Worm (Caenorhabditis elegans): ENCODE data around the gene nlf-1.

Gene nlf-1

DNA sequence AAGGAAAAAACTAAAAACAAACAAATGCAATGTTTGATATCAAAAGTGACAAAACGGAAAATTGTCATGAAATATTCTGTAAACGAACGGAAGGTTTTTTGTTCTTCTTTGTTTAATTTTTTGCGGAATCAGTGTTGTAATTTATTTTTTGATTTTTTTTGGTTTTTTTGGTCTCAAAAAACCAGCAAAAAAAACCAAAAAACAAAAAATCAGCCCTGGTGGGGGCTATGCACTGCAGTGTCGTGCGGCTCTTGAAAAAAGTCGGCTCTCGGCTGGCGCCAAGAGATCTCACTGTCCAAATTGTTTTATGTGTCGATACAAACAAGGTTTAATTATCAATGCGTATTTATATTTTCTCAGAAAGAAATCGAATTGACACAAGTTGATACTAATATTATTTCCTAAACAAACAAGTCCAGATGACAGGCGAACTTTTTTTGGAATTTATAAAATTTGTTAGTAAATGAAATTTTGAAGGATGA, 4.9 kb downstream of the nlf-1 start (continued):
- TF ChIP-seq C04F5.9 (tag; optimal IDR thresholded peaks at IDR 0.05) (peak; percentile 6), hpl-2 (GFP tag; optimal IDR thresholded peaks at IDR 0.05) (no peak), dpl-1 (GFP tag; optimal IDR thresholded peaks at IDR 0.05) (no peak), lin-14 (GFP tag; optimal IDR thresholded peaks at IDR 0.05) (no peak), ces-1 (GFP tag; optimal IDR thresholded peaks at IDR 0.05) (no peak), nhr-47 (tag; optimal IDR thresholded peaks at IDR 0.05) (peak; percentile 43), aly-2 (tag; optimal IDR thresholded peaks at IDR 0.05) (no peak), skn-1 (tag; optimal IDR thresholded peaks at IDR 0.05) (no peak), nhr-71 (tag; optimal IDR thresholded peaks at IDR 0.05) (peak; percentile 66), nhr-20 (tag; optimal IDR thresholded peaks at IDR 0.05) (peak; percentile 28), ama-1 (optimal IDR thresholded peaks at IDR 0.05) (peak; percentile 90), nhr-19 (GFP tag; conservative IDR thresholded peaks at IDR 0.05) (peak; percentile 48)

DNA sequence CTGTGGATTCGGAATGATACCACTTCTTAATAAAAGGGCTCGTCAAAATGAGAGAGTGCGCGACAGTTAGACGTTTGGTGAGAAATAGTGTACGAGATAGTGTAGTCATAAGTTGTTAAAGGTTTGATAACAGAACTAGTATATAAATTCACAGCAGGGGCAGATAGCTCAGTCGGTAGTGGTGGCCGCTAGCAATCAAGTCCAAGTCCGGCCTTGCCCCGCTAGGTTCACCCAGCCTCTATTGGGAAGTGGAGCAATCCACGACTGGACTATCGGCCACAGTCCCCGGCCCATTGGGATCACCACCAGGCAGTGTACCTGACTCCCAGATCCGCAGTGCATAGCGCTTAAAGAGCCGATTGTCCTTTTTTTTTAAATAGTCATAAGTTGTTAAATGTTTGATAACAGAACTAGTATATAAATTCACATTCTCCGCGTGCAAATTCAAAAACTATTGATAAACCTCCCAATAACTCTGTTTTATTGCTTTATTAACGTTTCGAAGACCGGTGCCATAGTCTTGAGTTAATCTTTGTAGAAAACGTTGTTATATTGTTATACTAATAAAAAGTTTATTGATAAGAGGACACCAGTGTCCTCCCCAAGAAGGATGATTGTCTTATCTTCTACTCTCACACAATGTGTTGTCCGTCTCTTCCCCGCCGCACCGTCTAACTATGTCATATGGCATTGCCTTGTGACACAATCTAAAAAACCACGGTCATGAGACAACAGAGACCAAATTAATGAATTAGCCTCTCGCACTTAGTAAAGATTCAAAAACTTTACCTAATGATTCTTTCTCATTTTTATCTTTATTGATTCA, 6.5 kb downstream of the nlf-1 start:
- TF ChIP-seq ceh-90 (tag; optimal IDR thresholded peaks at IDR 0.05) = no peak
- TF ChIP-seq lsy-2 (tag; optimal IDR thresholded peaks at IDR 0.05) = peak; percentile 34 to 62
- peak; percentile 9 for TF ChIP-seq pax-3 (tag; optimal IDR thresholded peaks at IDR 0.05)
- TF ChIP-seq zip-4 (GFP tag; optimal IDR thresholded peaks at IDR 0.05) = no peak
- TF ChIP-seq pqm-1 (tag; optimal IDR thresholded peaks at IDR 0.05) = no peak
- TF ChIP-seq dpl-1 (GFP tag; optimal IDR thresholded peaks at IDR 0.05) = peak in 2 of 3 experiments; percentile 4 to 36
- TF ChIP-seq efl-1 (optimal IDR thresholded peaks at IDR 0.05) = peak; percentile 1 to 16
- peak in 1 of 2 experiments; percentile 91 for TF ChIP-seq efl-1 (GFP tag; optimal IDR thresholded peaks at IDR 0.05 in 1 of 2)
- TF ChIP-seq lin-15B (tag; optimal IDR thresholded peaks at IDR 0.05) = no peak
- no peak for TF ChIP-seq xbp-1 (tag; optimal IDR thresholded peaks at IDR 0.05)
- TF ChIP-seq lin-35 (GFP tag; optimal IDR thresholded peaks at IDR 0.05) = peak in 1 of 2 experiments; percentile 76
- no peak for TF ChIP-seq ceh-82 (tag; optimal IDR thresholded peaks at IDR 0.05)
- no peak for TF ChIP-seq ceh-63 (GFP tag; optimal IDR thresholded peaks at IDR 0.05)
- TF ChIP-seq mep-1 (tag; optimal IDR thresholded peaks at IDR 0.05) = peak; percentile 62
- peak; percentile 68 for TF ChIP-seq skn-1 (tag; optimal IDR thresholded peaks at IDR 0.05)
- TF ChIP-seq elt-3 (tag; optimal IDR thresholded peaks at IDR 0.05) = peak; percentile 0 to 83 (median 29)
- TF ChIP-seq unc-30 (tag; optimal IDR thresholded peaks at IDR 0.05) = no peak
- no peak for TF ChIP-seq ces-1 (GFP tag; optimal IDR thresholded peaks at IDR 0.05)
- TF ChIP-seq isw-1 (GFP tag; IDR thresholded peaks at IDR 0.05) = no peak
- TF ChIP-seq fkh-8 (tag; optimal IDR thresholded peaks at IDR 0.05) = peak; percentile 12
- TF ChIP-seq nhr-19 (GFP tag; conservative IDR thresholded peaks at IDR 0.05) = peak; percentile 81
- TF ChIP-seq alr-1 (tag; optimal IDR thresholded peaks at IDR 0.05; ENCODE audit: borderline replicate concordance) = no peak
- TF ChIP-seq unc-130 (tag; optimal IDR thresholded peaks at IDR 0.05) = no peak
- TF ChIP-seq zag-1 (tag; optimal IDR thresholded peaks at IDR 0.05) = no peak
- no peak for TF ChIP-seq hlh-4 (tag; optimal IDR thresholded peaks at IDR 0.05)
- TF ChIP-seq ama-1 (optimal IDR thresholded peaks at IDR 0.05) = peak; percentile 25
- no peak for TF ChIP-seq Y116A8C.19 (tag; optimal IDR thresholded peaks at IDR 0.05; ENCODE audit: borderline replicate concordance)
- peak; percentile 85 for TF ChIP-seq nhr-20 (tag; optimal IDR thresholded peaks at IDR 0.05)
- TF ChIP-seq ztf-11 (tag; optimal IDR thresholded peaks at IDR 0.05) = no peak
- TF ChIP-seq nhr-11 (tag; optimal IDR thresholded peaks at IDR 0.05) = no peak
- TF ChIP-seq nhr-71 (tag; optimal IDR thresholded peaks at IDR 0.05) = peak; percentile 86
- TF ChIP-seq lir-3 (tag; optimal IDR thresholded peaks at IDR 0.05; ENCODE audit: poor library complexity) = peak; percentile 52
- no peak for TF ChIP-seq hlh-17 (GFP tag; optimal IDR thresholded peaks at IDR 0.05; ENCODE audit: borderline replicate concordance)
- TF ChIP-seq nhr-28 (tag; optimal IDR thresholded peaks at IDR 0.05) = no peak
- peak; percentile 75 for TF ChIP-seq blmp-1 (tag; optimal IDR thresholded peaks at IDR 0.05)
- no peak for TF ChIP-seq ets-5 (GFP tag; IDR thresholded peaks at IDR 0.05)
- no peak for TF ChIP-seq ceh-8 (GFP tag; optimal IDR thresholded peaks at IDR 0.05)
- peak; percentile 38 for TF ChIP-seq swsn-7 (tag; optimal IDR thresholded peaks at IDR 0.05)
- no peak for TF ChIP-seq nhr-84 (tag; optimal IDR thresholded peaks at IDR 0.05)
- no peak for TF ChIP-seq snpc-4 (tag; optimal IDR thresholded peaks at IDR 0.05)
- peak; percentile 38 for TF ChIP-seq C16A3.4 (tag; optimal IDR thresholded peaks at IDR 0.05)
- TF ChIP-seq hpl-2 (GFP tag; optimal IDR thresholded peaks at IDR 0.05) = peak; percentile 36
- peak; percentile 74 for TF ChIP-seq lin-14 (GFP tag; optimal IDR thresholded peaks at IDR 0.05)
- peak; percentile 79 for TF ChIP-seq nhr-90 (tag; optimal IDR thresholded peaks at IDR 0.05; ENCODE audit: poor library complexity)
